Worm (Caenorhabditis elegans): Measurements from ENCODE around the gene Y119D3B.12.

DNA sequence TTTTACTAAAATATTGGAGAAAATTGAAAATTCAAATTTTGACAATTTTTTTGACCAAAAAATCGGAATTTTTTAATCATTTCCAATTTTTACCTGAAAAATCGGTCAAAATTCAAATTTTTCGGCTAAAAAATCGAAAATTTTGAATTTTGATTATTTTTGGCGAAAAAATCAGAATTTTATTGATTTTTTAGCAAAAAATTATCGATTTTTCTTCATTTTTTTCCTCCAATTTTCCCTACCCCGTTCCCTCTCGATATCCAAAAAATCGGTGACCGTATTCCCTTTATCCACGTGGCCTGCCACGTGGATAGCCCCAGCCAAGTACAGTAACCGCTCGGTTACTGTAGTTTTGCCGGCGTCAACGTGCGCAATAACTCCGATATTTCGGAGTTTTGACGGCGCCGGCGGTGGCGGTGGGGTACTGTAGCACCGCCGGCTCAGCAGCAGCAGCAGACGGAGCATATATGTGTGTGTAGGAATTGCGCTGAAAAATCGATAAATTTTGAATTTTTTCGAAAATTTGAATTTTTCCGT is 9.0 kb upstream of the Y119D3B.12 start, which contains the start of gene Y119D3B.14:
- TF ChIP-seq nhr-11 (tag; optimal IDR thresholded peaks at IDR 0.05) (no peak), dve-1 (tag; optimal IDR thresholded peaks at IDR 0.05) (no peak), ceh-19 (GFP tag; optimal IDR thresholded peaks at IDR 0.05) (no peak), syd-9 (tag; optimal IDR thresholded peaks at IDR 0.05) (no peak), pha-4 (tag; optimal IDR thresholded peaks at IDR 0.05) (no peak), C08G9.2 (tag; optimal IDR thresholded peaks at IDR 0.05) (no peak), unc-42 (tag; optimal IDR thresholded peaks at IDR 0.05) (no peak), madf-2 (tag; optimal IDR thresholded peaks at IDR 0.05) (no peak)

Data from whole organism, late embryonic.